Worm (Caenorhabditis elegans): Measurements from ENCODE around the gene F49H6.17.

- TF ChIP-seq ztf-29 (GFP tag; IDR thresholded peaks at IDR 0.05) (no peak), tab-1 (GFP tag; IDR thresholded peaks at IDR 0.05) (no peak), med-1 (GFP tag; optimal IDR thresholded peaks at IDR 0.05; ENCODE audit: insufficient read depth) (no peak), ref-1 (GFP tag; conservative IDR thresholded peaks at IDR 0.05) (no peak), flt-1 (GFP tag; IDR thresholded peaks at IDR 0.05) (no peak)
Measured at ce11 chrV:16988614-16989013, 31.2 kb upstream of the F49H6.17 start, which contains the start of gene Y102A5C.27.

All from whole organism, midembryonic.